Worm (Caenorhabditis elegans): ENCODE measurements around the gene M02D8.3.

Gene M02D8.3

ce11 chrX:8761060-8761459, 24.2 kb upstream of the M02D8.3 start:
- TF ChIP-seq hmg-4 (GFP tag; optimal IDR thresholded peaks at IDR 0.05) (no peak), hnd-1 (tag; optimal IDR thresholded peaks at IDR 0.05) (no peak), scrt-1 (GFP tag; IDR thresholded peaks at IDR 0.05) (no peak), hmbx-1 (tag; optimal IDR thresholded peaks at IDR 0.05) (no peak), tbx-37 (GFP tag; conservative IDR thresholded peaks at IDR 0.05) (no peak), ets-7 (tag; optimal IDR thresholded peaks at IDR 0.05) (no peak), tra-4 (tag; optimal IDR thresholded peaks at IDR 0.05) (no peak), ama-1 (optimal IDR thresholded peaks at IDR 0.05) (no peak), tbx-11 (GFP tag; IDR thresholded peaks at IDR 0.05) (no peak), sea-1 (GFP tag; conservative IDR thresholded peaks at IDR 0.05) (no peak), pes-1 (GFP tag; IDR thresholded peaks at IDR 0.05) (no peak), ceh-13 (GFP tag; optimal IDR thresholded peaks at IDR 0.05) (no peak), ceh-36 (tag; optimal IDR thresholded peaks at IDR 0.05) (no peak), aly-1 (tag; optimal IDR thresholded peaks at IDR 0.05) (no peak), F13C5.2 (tag; optimal IDR thresholded peaks at IDR 0.05) (no peak), B0310.2 (tag; optimal IDR thresholded peaks at IDR 0.05) (no peak), flt-1 (GFP tag; IDR thresholded peaks at IDR 0.05) (no peak)

ce11 chrX:8755987-8756386, 19.2 kb upstream of the M02D8.3 start:
- TF ChIP-seq pes-1 (GFP tag; IDR thresholded peaks at IDR 0.05) (no peak), hmbx-1 (tag; optimal IDR thresholded peaks at IDR 0.05) (no peak), hnd-1 (tag; optimal IDR thresholded peaks at IDR 0.05) (no peak)

ce11 chrX:8754285-8754795, 17.5 kb upstream of the M02D8.3 start:
- TF ChIP-seq ceh-36 (tag; optimal IDR thresholded peaks at IDR 0.05): no peak
- TF ChIP-seq tbx-37 (GFP tag; conservative IDR thresholded peaks at IDR 0.05): no peak
- TF ChIP-seq sea-1 (GFP tag; conservative IDR thresholded peaks at IDR 0.05): no peak
- no peak for TF ChIP-seq hnd-1 (tag; optimal IDR thresholded peaks at IDR 0.05)
- TF ChIP-seq ceh-13 (GFP tag; optimal IDR thresholded peaks at IDR 0.05): no peak
- no peak for TF ChIP-seq scrt-1 (GFP tag; IDR thresholded peaks at IDR 0.05)
- no peak for TF ChIP-seq hmbx-1 (tag; optimal IDR thresholded peaks at IDR 0.05)

ce11 chrX:8752546-8752945, 15.7 kb upstream of the M02D8.3 start:
- no peak for TF ChIP-seq hmbx-1 (tag; optimal IDR thresholded peaks at IDR 0.05)
- TF ChIP-seq F13C5.2 (tag; optimal IDR thresholded peaks at IDR 0.05): no peak
- no peak for TF ChIP-seq ceh-36 (tag; optimal IDR thresholded peaks at IDR 0.05)

ce11 chrX:8750660-8751059, 13.8 kb upstream of the M02D8.3 start, which contains the start of gene asns-2:
Gene asns-2, minus strand, starts transcription at chrX:8750941.
- TF ChIP-seq F13C5.2 (tag; optimal IDR thresholded peaks at IDR 0.05): no peak
- TF ChIP-seq ets-7 (tag; optimal IDR thresholded peaks at IDR 0.05): no peak
- TF ChIP-seq aly-1 (tag; optimal IDR thresholded peaks at IDR 0.05): peak; percentile 13
- no peak for TF ChIP-seq tra-4 (tag; optimal IDR thresholded peaks at IDR 0.05)
- no peak for TF ChIP-seq hmg-4 (GFP tag; optimal IDR thresholded peaks at IDR 0.05)

- TF ChIP-seq hmbx-1 (tag; optimal IDR thresholded peaks at IDR 0.05): no peak
- TF ChIP-seq sea-1 (GFP tag; conservative IDR thresholded peaks at IDR 0.05): no peak
These were observed 13.4 kb upstream of the M02D8.3 start for ce11 chrX:8750209-8750608.

ce11 chrX:8745524-8745923, 8.7 kb upstream of the M02D8.3 start:
- no peak for TF ChIP-seq tbx-11 (GFP tag; IDR thresholded peaks at IDR 0.05)
- TF ChIP-seq ceh-13 (GFP tag; optimal IDR thresholded peaks at IDR 0.05): no peak
- TF ChIP-seq scrt-1 (GFP tag; IDR thresholded peaks at IDR 0.05): no peak
- TF ChIP-seq ceh-36 (tag; optimal IDR thresholded peaks at IDR 0.05): no peak
- TF ChIP-seq B0310.2 (tag; optimal IDR thresholded peaks at IDR 0.05): no peak
- TF ChIP-seq tra-4 (tag; optimal IDR thresholded peaks at IDR 0.05): no peak
- no peak for TF ChIP-seq ets-7 (tag; optimal IDR thresholded peaks at IDR 0.05)
- no peak for TF ChIP-seq F13C5.2 (tag; optimal IDR thresholded peaks at IDR 0.05)

- TF ChIP-seq ama-1 (optimal IDR thresholded peaks at IDR 0.05) (no peak), ceh-13 (GFP tag; optimal IDR thresholded peaks at IDR 0.05) (no peak), scrt-1 (GFP tag; IDR thresholded peaks at IDR 0.05) (no peak), hnd-1 (tag; optimal IDR thresholded peaks at IDR 0.05) (no peak), hmbx-1 (tag; optimal IDR thresholded peaks at IDR 0.05) (no peak), pes-1 (GFP tag; IDR thresholded peaks at IDR 0.05) (no peak)
These were observed 7.6 kb upstream of the M02D8.3 start for ce11 chrX:8744192-8744985.

- TF ChIP-seq ama-1 (optimal IDR thresholded peaks at IDR 0.05) (no peak), tbx-37 (GFP tag; conservative IDR thresholded peaks at IDR 0.05) (no peak), tbx-11 (GFP tag; IDR thresholded peaks at IDR 0.05) (no peak), tra-4 (tag; optimal IDR thresholded peaks at IDR 0.05) (no peak), flt-1 (GFP tag; IDR thresholded peaks at IDR 0.05) (no peak), ets-7 (tag; optimal IDR thresholded peaks at IDR 0.05) (no peak), sea-1 (GFP tag; conservative IDR thresholded peaks at IDR 0.05) (no peak), hnd-1 (tag; optimal IDR thresholded peaks at IDR 0.05) (no peak), hmbx-1 (tag; optimal IDR thresholded peaks at IDR 0.05) (no peak), F13C5.2 (tag; optimal IDR thresholded peaks at IDR 0.05) (no peak), pes-1 (GFP tag; IDR thresholded peaks at IDR 0.05) (no peak), ceh-13 (GFP tag; optimal IDR thresholded peaks at IDR 0.05) (no peak), aly-1 (tag; optimal IDR thresholded peaks at IDR 0.05) (no peak), ceh-36 (tag; optimal IDR thresholded peaks at IDR 0.05) (no peak), B0310.2 (tag; optimal IDR thresholded peaks at IDR 0.05) (no peak), hmg-4 (GFP tag; optimal IDR thresholded peaks at IDR 0.05) (no peak)
These were observed 6.1 kb upstream of the M02D8.3 start, which contains the start of gene M02D8.7 for ce11 chrX:8742896-8743295. Gene M02D8.7, minus strand, starts transcription at chrX:8742996.

All from whole organism, early embryonic.